Fruit fly (Drosophila melanogaster) whole organism, embryonic: ENCODE results near the gene Or74a.

ENCODE experiments used
- CG10654 ChIP-seq: fragments of 200-800 bp; sonication (Bioruptor generic); optimal IDR thresholded peaks from 2 replicates; lab custom pipeline; 2016; ENCODE audit warnings: missing biosample characterization, missing genetic modification characterization
- CG11085 ChIP-seq: fragments of 200-800 bp; sonication (Bioruptor generic); IDR thresholded peaks from 2 replicates; pipeline ENCODE4 v1.3.6; 2022; ENCODE audit warnings: missing biosample characterization, missing genetic modification characterization
- CG11247 ChIP-seq: fragments of 200-800 bp; sonication (Bioruptor generic); IDR thresholded peaks from 2 replicates; pipeline ENCODE4 v1.3.6; 2022; ENCODE audit warnings: missing biosample characterization, missing genetic modification characterization
- CG13894 ChIP-seq: fragments of 200-800 bp; sonication (Bioruptor generic); optimal IDR thresholded peaks from 3 replicates; lab custom pipeline; 2018; ENCODE audit warnings: missing biosample characterization, mild to moderate bottlenecking, missing genetic modification characterization, moderate library complexity
- CG15269 ChIP-seq: fragments of 200-800 bp; sonication (Bioruptor generic); optimal IDR thresholded peaks from 2 replicates; lab custom pipeline; 2018; ENCODE audit warnings: missing biosample characterization, mild to moderate bottlenecking, missing genetic modification characterization, moderate library complexity
- CG15696 ChIP-seq: fragments of 200-800 bp; sonication (Bioruptor generic); optimal IDR thresholded peaks from 2 replicates; lab custom pipeline; 2019; ENCODE audit warnings: missing biosample characterization, mild to moderate bottlenecking, missing genetic modification characterization, moderate library complexity
- CG16813 ChIP-seq: fragments of 200-800 bp; sonication (Bioruptor generic); IDR thresholded peaks from 3 replicates; pipeline ENCODE4 v1.3.6; 2022; ENCODE audit warnings: missing biosample characterization, missing genetic modification characterization; ENCODE audit not compliant: partially characterized antibody
- CG18011 ChIP-seq: fragments of 200-800 bp; sonication (Bioruptor generic); optimal IDR thresholded peaks from 2 replicates; lab custom pipeline; 2017; ENCODE audit warnings: missing biosample characterization, missing genetic modification characterization, mild to moderate bottlenecking, moderate library complexity, missing genotype
- CG1832 ChIP-seq: fragments of 200-800 bp; sonication (Bioruptor generic); optimal IDR thresholded peaks from 2 replicates; lab custom pipeline; 2017; ENCODE audit warnings: missing biosample characterization, mild to moderate bottlenecking, missing genetic modification characterization, inconsistent platforms
- CG30431 ChIP-seq: fragments of 200-800 bp; sonication (Bioruptor generic); optimal IDR thresholded peaks from 2 replicates; lab custom pipeline; 2017; ENCODE audit warnings: missing biosample characterization, missing genetic modification characterization
- CG3407 ChIP-seq: fragments of 200-800 bp; sonication (Bioruptor generic); optimal IDR thresholded peaks from 2 replicates; lab custom pipeline; 2018; ENCODE audit warnings: missing biosample characterization, mild to moderate bottlenecking, missing genetic modification characterization
- CG34224 ChIP-seq: fragments of 200-800 bp; sonication (Bioruptor generic); IDR thresholded peaks from 3 replicates; pipeline ENCODE4 v1.3.6; 2022; ENCODE audit warnings: missing biosample characterization, missing genetic modification characterization; ENCODE audit not compliant: partially characterized antibody
- CG34376 ChIP-seq: fragments of 200-800 bp; sonication (Bioruptor generic); optimal IDR thresholded peaks from 2 replicates; lab custom pipeline; 2018; ENCODE audit warnings: missing biosample characterization, mild to moderate bottlenecking, missing genetic modification characterization
- CG3847 ChIP-seq: fragments of 200-800 bp; sonication (Bioruptor generic); IDR thresholded peaks from 2 replicates; pipeline ENCODE4 v1.3.6; 2022; ENCODE audit warnings: missing biosample characterization, missing genetic modification characterization
- CG4282 ChIP-seq: fragments of 200-800 bp; sonication (Bioruptor generic); optimal IDR thresholded peaks from 2 replicates; lab custom pipeline; 2016; ENCODE audit warnings: missing biosample characterization, missing genetic modification characterization
- CG6175 ChIP-seq: fragments of 200-800 bp; sonication (Bioruptor generic); IDR thresholded peaks from 3 replicates; pipeline ENCODE4 v1.3.6; 2022; ENCODE audit warnings: missing biosample characterization, missing genetic modification characterization
- CG6254 ChIP-seq: fragments of 200-800 bp; sonication (Bioruptor generic); optimal IDR thresholded peaks from 3 replicates; lab custom pipeline; 2017; ENCODE audit warnings: mild to moderate bottlenecking, missing biosample characterization, missing genetic modification reagents, missing genetic modification characterization
- CG7372 ChIP-seq: fragments of 200-800 bp; sonication (Bioruptor generic); IDR thresholded peaks from 2 replicates; pipeline ENCODE4 v1.3.6; 2022; ENCODE audit warnings: missing biosample characterization, missing genetic modification characterization
- CG8281 ChIP-seq: fragments of 200-800 bp; sonication (Bioruptor generic); optimal IDR thresholded peaks from 2 replicates; lab custom pipeline; 2018; ENCODE audit warnings: missing biosample characterization, mild to moderate bottlenecking, missing genetic modification characterization, moderate library complexity
- CG8765 ChIP-seq: fragments of 200-800 bp; sonication (Bioruptor generic); IDR thresholded peaks from 2 replicates; pipeline ENCODE4 v1.3.6; 2022; ENCODE audit warnings: missing biosample characterization, missing genetic modification characterization
- CG8924 ChIP-seq: fragments of 200-800 bp; optimal IDR thresholded peaks from 3 replicates; lab custom pipeline; 2019; ENCODE audit warnings: missing biosample characterization, mild to moderate bottlenecking, missing genetic modification characterization, moderate library complexity
- CkIIα-i1 ChIP-seq: fragments of 200-800 bp; sonication (Bioruptor generic); IDR thresholded peaks from 2 replicates; pipeline ENCODE4 v1.3.6; 2022; ENCODE audit warnings: missing biosample characterization, missing genetic modification characterization
- Dfd ChIP-seq, 2 experiments: fragments of >200 bp; optimal IDR thresholded peaks; 2 replicates each; lab custom pipeline; 2017; ENCODE audit warnings: missing biosample characterization in 2 of 2, missing genetic modification characterization in 2 of 2
- Dip3 ChIP-seq: fragments of 200-800 bp; sonication (Bioruptor generic); optimal IDR thresholded peaks from 3 replicates; lab custom pipeline; 2016; ENCODE audit warnings: missing biosample characterization, missing genetic modification characterization
- ERR ChIP-seq: fragments of 200-800 bp; sonication (Bioruptor generic); optimal IDR thresholded peaks from 2 replicates; lab custom pipeline; 2016; ENCODE audit warnings: missing biosample characterization, missing genetic modification characterization
- Fer2 ChIP-seq: fragments of 200-800 bp; sonication (Bioruptor generic); optimal IDR thresholded peaks from 2 replicates; lab custom pipeline; 2018; ENCODE audit warnings: missing biosample characterization, mild to moderate bottlenecking, missing genetic modification characterization, moderate library complexity
- HLH54F ChIP-seq: fragments of 200-800 bp; sonication (Bioruptor generic); optimal IDR thresholded peaks from 3 replicates; lab custom pipeline; 2016; ENCODE audit warnings: missing biosample characterization, missing genetic modification characterization
- Hand ChIP-seq: fragments of 200-800 bp; sonication (Bioruptor generic); optimal IDR thresholded peaks from 2 replicates; lab custom pipeline; 2017; ENCODE audit warnings: mild to moderate bottlenecking, missing biosample characterization, missing genetic modification reagents, missing genetic modification characterization
- Hr3 ChIP-seq: fragments of 200-800 bp; sonication (Bioruptor generic); optimal IDR thresholded peaks from 3 replicates; lab custom pipeline; 2016; ENCODE audit warnings: missing biosample characterization, missing genetic modification characterization
- Lim3 ChIP-seq: fragments of 200-800 bp; sonication (Bioruptor generic); IDR thresholded peaks from 2 replicates; pipeline ENCODE4 v1.3.6; 2022; ENCODE audit warnings: missing biosample characterization, missing genetic modification characterization
- MBD-R2 ChIP-seq: fragments of 200-800 bp; sonication (Bioruptor generic); IDR thresholded peaks from 2 replicates; pipeline ENCODE4 v1.3.6; 2022; ENCODE audit warnings: missing biosample characterization, missing genetic modification characterization
- Mes4 ChIP-seq: fragments of 200-800 bp; sonication (Bioruptor generic); optimal IDR thresholded peaks from 2 replicates; lab custom pipeline; 2016; ENCODE audit warnings: missing biosample characterization, missing genetic modification characterization
- Ptx1 ChIP-seq: fragments of 200-800 bp; sonication (Bioruptor generic); IDR thresholded peaks from 2 replicates; pipeline ENCODE4 v1.3.6; 2022; ENCODE audit warnings: missing biosample characterization, missing genetic modification characterization
- Ravus ChIP-seq: fragments of 200-800 bp; sonication (Bioruptor generic); IDR thresholded peaks from 2 replicates; pipeline ENCODE4 v1.3.6; 2022; ENCODE audit warnings: missing biosample characterization, missing genetic modification characterization
- Tbp ChIP-seq: fragments of >200 bp; optimal IDR thresholded peaks from 2 replicates; lab custom pipeline; 2018; ENCODE audit warnings: missing biosample characterization, missing genetic modification characterization
- bab2 ChIP-seq: fragments of 200-800 bp; sonication (Bioruptor generic); optimal IDR thresholded peaks from 2 replicates; lab custom pipeline; 2016; ENCODE audit warnings: missing biosample characterization, missing genetic modification characterization
- bbx ChIP-seq: fragments of 200-800 bp; sonication (Bioruptor generic); IDR thresholded peaks from 2 replicates; pipeline ENCODE4 v1.3.6; 2022; ENCODE audit warnings: missing biosample characterization, missing genetic modification characterization; ENCODE audit not compliant: partially characterized antibody
- cad ChIP-seq: fragments of >200 bp; optimal IDR thresholded peaks from 2 replicates; lab custom pipeline; 2017; ENCODE audit warnings: missing biosample characterization, missing genetic modification characterization
- da ChIP-seq: fragments of 200-800 bp; sonication (Bioruptor generic); optimal IDR thresholded peaks from 2 replicates; lab custom pipeline; 2016; ENCODE audit warnings: missing biosample characterization, missing genetic modification characterization
- dysf ChIP-seq: fragments of 200-800 bp; sonication (Bioruptor generic); IDR thresholded peaks from 3 replicates; pipeline ENCODE4 v1.3.6; 2022; ENCODE audit warnings: missing biosample characterization, missing genetic modification characterization
- esg ChIP-seq: fragments of 200-800 bp; sonication (Bioruptor generic); conservative IDR thresholded peaks from 2 replicates; pipeline ENCODE4 v1.3.6; 2022; ENCODE audit warnings: missing biosample characterization, missing genetic modification characterization
- gsb ChIP-seq: fragments of 200-800 bp; sonication (Bioruptor generic); IDR thresholded peaks from 2 replicates; pipeline ENCODE4 v1.3.6; 2022; ENCODE audit warnings: missing biosample characterization, missing genetic modification characterization
- hbn ChIP-seq: fragments of 200-800 bp; sonication (Bioruptor generic); IDR thresholded peaks from 2 replicates; pipeline ENCODE4 v1.3.6; 2022; ENCODE audit warnings: missing biosample characterization, missing genetic modification characterization; ENCODE audit not compliant: partially characterized antibody
- kni ChIP-seq: fragments of 200-800 bp; sonication (Bioruptor generic); optimal IDR thresholded peaks from 3 replicates; lab custom pipeline; 2017; ENCODE audit warnings: mild to moderate bottlenecking, missing biosample characterization, missing genetic modification reagents, missing genetic modification characterization
- mam ChIP-seq: fragments of 200-800 bp; sonication (Bioruptor generic); optimal IDR thresholded peaks from 3 replicates; lab custom pipeline; 2016; ENCODE audit warnings: missing biosample characterization, missing genetic modification characterization
- org-1 ChIP-seq: fragments of 200-800 bp; sonication (Bioruptor generic); optimal IDR thresholded peaks from 2 replicates; lab custom pipeline; 2017; ENCODE audit warnings: missing biosample characterization, missing genetic modification characterization
- otp ChIP-seq: fragments of 200-800 bp; sonication (Bioruptor generic); IDR thresholded peaks from 3 replicates; pipeline ENCODE4, ENCODE4 v1.3.6; 2022; ENCODE audit warnings: missing biosample characterization, missing genetic modification characterization
- pnt ChIP-seq: fragments of 200-800 bp; sonication (Bioruptor generic); optimal IDR thresholded peaks from 3 replicates; lab custom pipeline; 2016; ENCODE audit warnings: missing biosample characterization, missing genetic modification characterization
- schlank ChIP-seq: fragments of 200-800 bp; sonication (Bioruptor generic); optimal IDR thresholded peaks from 2 replicates; lab custom pipeline; 2018; ENCODE audit warnings: missing biosample characterization, mild to moderate bottlenecking, missing genetic modification characterization
- scrt ChIP-seq: fragments of 200-800 bp; sonication (Bioruptor generic); optimal IDR thresholded peaks from 2 replicates; lab custom pipeline; 2018; ENCODE audit warnings: missing biosample characterization, mild to moderate bottlenecking, missing genetic modification characterization, moderate library complexity
- tap ChIP-seq: fragments of 200-800 bp; optimal IDR thresholded peaks from 3 replicates; lab custom pipeline; 2019; ENCODE audit warnings: missing biosample characterization, mild to moderate bottlenecking, missing genetic modification characterization, moderate library complexity
- vnd ChIP-seq: fragments of 200-800 bp; sonication (Bioruptor generic); IDR thresholded peaks from 3 replicates; pipeline ENCODE4 v1.3.6; 2022; ENCODE audit warnings: missing biosample characterization, missing genetic modification characterization; ENCODE audit not compliant: partially characterized antibody

Gene Or74a

DNA sequence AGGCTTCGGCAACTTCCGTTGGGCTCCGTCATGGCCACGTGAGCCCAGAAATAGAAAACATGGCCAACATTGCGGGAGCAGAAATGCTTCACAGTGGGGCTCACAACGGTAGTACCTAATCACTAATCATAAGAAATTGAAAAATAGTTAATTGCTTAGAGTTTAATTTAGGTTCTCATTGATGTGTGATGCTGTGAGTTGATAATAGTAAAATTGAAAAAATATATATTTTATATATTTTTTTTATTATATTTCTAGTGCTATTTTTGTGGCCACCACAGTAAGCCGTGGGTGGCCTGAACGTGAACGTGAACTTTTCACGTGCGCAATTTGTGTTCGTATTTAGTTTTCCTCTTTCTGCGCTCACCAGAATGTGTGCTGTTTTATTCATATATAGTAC is 18.5 kb downstream of the Or74a start (continued):
- no peak for TF ChIP-seq otp
- no peak for TF ChIP-seq gsb (GFP tag; lab: Robert Waterston, UW)
- no peak for TF ChIP-seq hbn (GFP tag; lab: Robert Waterston, UW)
- TF ChIP-seq ERR (GFP tag; lab: Kevin White, UChicago), result no peak
- peak; percentile 42 for TF ChIP-seq tap (tag; lab: Kevin White, UChicago)
- peak; percentile 12; the same call in 1 of the 2 replicates for TF ChIP-seq CG8765 (GFP tag; lab: Robert Waterston, UW)
- no peak for TF ChIP-seq CG1832 (GFP tag; lab: Kevin White, UChicago)
- no peak for TF ChIP-seq Tbp
- TF ChIP-seq CG11085 (GFP tag; lab: Robert Waterston, UW), result peak; percentile 48; the same call in 1 of the 2 replicates
- 0 out of 2 replicates have a peak, but pooled peaks have one; percentile 36 for TF ChIP-seq CG11247
- no peak for TF ChIP-seq CG3847 (GFP tag; lab: Robert Waterston, UW)
- TF ChIP-seq CG15269, result peak; percentile 39
- TF ChIP-seq CG13894 (tag; lab: Kevin White, UChicago), result peak; percentile 60
- TF ChIP-seq Dip3 (GFP tag; lab: Kevin White, UChicago), result no peak
- TF ChIP-seq CG34224 (GFP tag; lab: Robert Waterston, UW), result no peak
- TF ChIP-seq Ravus (GFP tag; lab: Robert Waterston, UW), result no peak
- no peak; the same call in 1 of the 2 replicates for TF ChIP-seq esg (GFP tag; lab: Robert Waterston, UW)
- no peak for TF ChIP-seq CG18011 (GFP tag; lab: Kevin White, UChicago)
- no peak for TF ChIP-seq HLH54F (GFP tag; lab: Kevin White, UChicago)
- no peak for TF ChIP-seq Hr3 (GFP tag; lab: Kevin White, UChicago)
- TF ChIP-seq mam (GFP tag; lab: Kevin White, UChicago), result no peak
- TF ChIP-seq kni (GFP tag; lab: Kevin White, UChicago), result no peak
- 0 out of 2 replicates have a peak, but pooled peaks have one; percentile 51 for TF ChIP-seq CG7372 (GFP tag; lab: Robert Waterston, UW)
- TF ChIP-seq Mes4 (GFP tag; lab: Kevin White, UChicago), result no peak
- TF ChIP-seq CG6254, result peak; percentile 42
- TF ChIP-seq vnd (GFP tag; lab: Robert Waterston, UW), result no peak
- TF ChIP-seq CG6175 (GFP tag; lab: Robert Waterston, UW), result no peak
- TF ChIP-seq Fer2 (tag; lab: Kevin White, UChicago), result no peak
- peak; percentile 36 for TF ChIP-seq scrt (GFP tag; lab: Kevin White, UChicago)
- no peak for TF ChIP-seq CG3407 (GFP tag; lab: Kevin White, UChicago)
- TF ChIP-seq cad (GFP tag; lab: Kevin White, UChicago), result no peak
- no peak for TF ChIP-seq Dfd (GFP tag; optimal IDR thresholded peaks at IDR 0.05; lab: Kevin White, UChicago)
- TF ChIP-seq CG10654 (GFP tag; lab: Kevin White, UChicago), result no peak
- TF ChIP-seq Ptx1, result peak; percentile 65
- TF ChIP-seq dysf (GFP tag; lab: Robert Waterston, UW), result peak; percentile 55; the same call in 1 of the 3 replicates
- no peak for TF ChIP-seq CG30431 (GFP tag; lab: Kevin White, UChicago)
- TF ChIP-seq bab2, result no peak
- no peak for TF ChIP-seq CG34376 (GFP tag; lab: Kevin White, UChicago)
- peak; percentile 20 for TF ChIP-seq Hand (GFP tag; lab: Kevin White, UChicago)
- no peak for TF ChIP-seq CG4282 (GFP tag; lab: Kevin White, UChicago)
- TF ChIP-seq CG8281, result no peak
- no peak for TF ChIP-seq da (GFP tag; lab: Kevin White, UChicago)
- no peak for TF ChIP-seq bbx
- no peak for TF ChIP-seq pnt (GFP tag; lab: Kevin White, UChicago)
- TF ChIP-seq CG16813 (GFP tag; lab: Robert Waterston, UW), result no peak
- TF ChIP-seq MBD-R2 (GFP tag; lab: Robert Waterston, UW), result peak; percentile 34; the same call in 1 of the 2 replicates
- no peak for TF ChIP-seq CG15696
- no peak for TF ChIP-seq Lim3
- TF ChIP-seq org-1 (GFP tag; lab: Kevin White, UChicago), result peak; percentile 18
- no peak for TF ChIP-seq CkIIα-i1 (GFP tag; lab: Robert Waterston, UW)
- TF ChIP-seq schlank (tag; lab: Kevin White, UChicago), result no peak
- peak; percentile 42 for TF ChIP-seq CG8924 (tag; lab: Kevin White, UChicago)
